Fruit fly (Drosophila melanogaster) whole organism, adult: Measurements from ENCODE around the gene CG9316.

Experiments
- CG11617 ChIP-seq: fragments of 200-800 bp; sonication (Bioruptor generic); optimal IDR thresholded peaks from 2 replicates; lab custom pipeline; 2017; ENCODE audit warnings: mild to moderate bottlenecking, missing biosample characterization, missing genetic modification reagents, missing genetic modification characterization
- CG12768 ChIP-seq: fragments of 200-800 bp; sonication (Bioruptor generic); optimal IDR thresholded peaks from 2 replicates; lab custom pipeline; 2017; ENCODE audit warnings: missing biosample characterization, missing genetic modification characterization, mild to moderate bottlenecking, moderate library complexity, missing genetic modification reagents
- CG14711 ChIP-seq: fragments of 200-800 bp; sonication (Bioruptor generic); optimal IDR thresholded peaks from 2 replicates; lab custom pipeline; 2018; ENCODE audit warnings: missing biosample characterization, mild to moderate bottlenecking, missing genetic modification characterization, moderate library complexity
- CG1620 ChIP-seq: fragments of 200-800 bp; sonication (Bioruptor generic); optimal IDR thresholded peaks from 2 replicates; lab custom pipeline; 2016; ENCODE audit warnings: missing biosample characterization, missing genetic modification characterization
- CG33017 ChIP-seq: fragments of 200-800 bp; sonication (Bioruptor generic); optimal IDR thresholded peaks from 2 replicates; lab custom pipeline; 2018; ENCODE audit warnings: missing biosample characterization, mild to moderate bottlenecking, missing genetic modification characterization, moderate library complexity
- CG5204 ChIP-seq: fragments of 200-800 bp; sonication (Bioruptor generic); optimal IDR thresholded peaks from 2 replicates; lab custom pipeline; 2016; ENCODE audit warnings: missing biosample characterization, missing genetic modification characterization
- CG7045 ChIP-seq: fragments of 200-800 bp; sonication (Bioruptor generic); optimal IDR thresholded peaks from 2 replicates; lab custom pipeline; 2017; ENCODE audit warnings: missing biosample characterization, mild to moderate bottlenecking, missing genetic modification characterization
- CG7101 ChIP-seq: fragments of 200-800 bp; sonication (Bioruptor generic); optimal IDR thresholded peaks from 2 replicates; lab custom pipeline; 2018; ENCODE audit warnings: missing biosample characterization, mild to moderate bottlenecking, missing genetic modification characterization, moderate library complexity
- Clk ChIP-seq: fragments of 200-800 bp; sonication (Bioruptor generic); optimal IDR thresholded peaks from 2 replicates; lab custom pipeline; 2017; ENCODE audit warnings: missing biosample characterization, missing genetic modification characterization
- Crg-1 ChIP-seq: fragments of 200-800 bp; sonication (Bioruptor generic); optimal IDR thresholded peaks from 2 replicates; lab custom pipeline; 2016; ENCODE audit warnings: missing biosample characterization, missing genetic modification characterization
- Hr96 ChIP-seq: fragments of 200-800 bp; sonication (Bioruptor generic); optimal IDR thresholded peaks from 2 replicates; lab custom pipeline; 2016; ENCODE audit warnings: missing biosample characterization, missing genetic modification characterization
- Mnt ChIP-seq: fragments of 200-800 bp; sonication (Bioruptor generic); optimal IDR thresholded peaks from 2 replicates; lab custom pipeline; 2016; ENCODE audit warnings: missing biosample characterization, mild to moderate bottlenecking, missing genetic modification characterization
- bab1 ChIP-seq: fragments of 200-800 bp; sonication (Bioruptor generic); optimal IDR thresholded peaks from 3 replicates; lab custom pipeline; 2019; ENCODE audit warnings: missing biosample characterization, mild to moderate bottlenecking, missing genetic modification characterization, moderate library complexity
- cic ChIP-seq: fragments of 200-800 bp; sonication (Bioruptor generic); optimal IDR thresholded peaks from 2 replicates; lab custom pipeline; 2017; ENCODE audit warnings: missing biosample characterization, mild to moderate bottlenecking, missing genetic modification characterization, moderate library complexity
- cnc ChIP-seq, 2 experiments: fragments of >200 bp; optimal IDR thresholded peaks; 2 replicates each; lab custom pipeline; 2017
- kay ChIP-seq: fragments of 200-800 bp; sonication (Bioruptor generic); peaks from one replicate; lab custom pipeline; 2016; ENCODE audit warnings: missing biosample characterization, missing genetic modification characterization, borderline replicate concordance
- ovo ChIP-seq: fragments of 200-800 bp; sonication (Bioruptor generic); optimal IDR thresholded peaks from 2 replicates; lab custom pipeline; 2016; ENCODE audit warnings: missing biosample characterization, missing genetic modification characterization
- pad ChIP-seq: fragments of 200-800 bp; sonication (Bioruptor generic); optimal IDR thresholded peaks from 3 replicates; lab custom pipeline; 2017; ENCODE audit warnings: missing biosample characterization, missing genetic modification characterization, mild to moderate bottlenecking, moderate library complexity, missing genetic modification reagents
- tj ChIP-seq: fragments of 200-800 bp; sonication (Bioruptor generic); optimal IDR thresholded peaks from 3 replicates; lab custom pipeline; 2017; ENCODE audit warnings: missing biosample characterization, mild to moderate bottlenecking, missing genetic modification characterization, moderate library complexity
- toe ChIP-seq: fragments of 200-800 bp; sonication (Bioruptor generic); optimal IDR thresholded peaks from 2 replicates; lab custom pipeline; 2016; ENCODE audit warnings: missing biosample characterization, missing genetic modification characterization

Gene CG9316

DNA sequence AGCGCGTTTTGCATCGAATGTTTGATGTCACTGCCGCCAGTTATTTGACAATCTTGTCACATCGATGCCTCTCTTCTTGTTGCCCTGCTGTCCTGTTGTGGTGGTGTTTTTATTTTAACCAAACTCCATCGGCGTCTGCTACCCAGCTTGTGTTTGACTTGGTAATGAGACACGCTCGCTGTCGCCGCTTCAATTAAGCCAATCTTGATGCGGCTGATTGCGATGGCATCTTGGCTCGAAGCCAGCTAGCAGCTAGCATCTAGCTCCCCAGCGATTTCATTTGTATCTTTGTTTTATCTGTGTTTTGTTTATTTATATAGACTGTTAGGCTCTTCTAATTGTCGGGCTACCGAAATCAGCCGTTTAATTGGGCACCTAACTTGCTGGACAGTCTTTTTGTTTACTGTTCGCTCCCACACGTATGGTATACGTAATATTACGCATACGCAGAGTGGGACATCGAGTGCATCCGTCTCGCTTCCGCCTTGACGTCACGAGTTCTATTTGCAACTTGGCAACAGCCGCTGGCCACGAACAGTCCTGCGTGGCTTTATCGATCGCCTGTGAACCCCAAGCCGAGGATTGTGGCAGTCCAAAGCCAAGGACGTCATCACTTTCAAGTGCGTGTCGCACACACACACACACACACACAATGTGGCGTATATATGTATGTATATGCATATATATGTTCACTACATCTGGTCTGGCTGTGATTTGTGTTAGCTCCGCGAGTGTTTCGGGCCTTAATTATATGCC, 21.7 kb downstream of the CG9316 start:
- no peak for TF ChIP-seq CG7045 (GFP tag; lab: Kevin White, UChicago)
- no peak for TF ChIP-seq CG14711
- TF ChIP-seq CG12768 (GFP tag; lab: Kevin White, UChicago), result no peak
- no peak for TF ChIP-seq CG1620 (GFP tag; lab: Kevin White, UChicago)
- TF ChIP-seq Hr96, result no peak
- TF ChIP-seq cnc (optimal IDR thresholded peaks at IDR 0.05; lab: Kevin White, UChicago), result no peak
- TF ChIP-seq pad (GFP tag; lab: Kevin White, UChicago), result no peak
- TF ChIP-seq Crg-1 (GFP tag; lab: Kevin White, UChicago), result no peak
- no peak for TF ChIP-seq tj (GFP tag; lab: Kevin White, UChicago)
- no peak for TF ChIP-seq Mnt
- no peak for TF ChIP-seq CG5204 (GFP tag; lab: Kevin White, UChicago)
- TF ChIP-seq CG7101, result no peak
- no peak for TF ChIP-seq ovo
- no peak for TF ChIP-seq CG33017 (tag; lab: Kevin White, UChicago)

DNA sequence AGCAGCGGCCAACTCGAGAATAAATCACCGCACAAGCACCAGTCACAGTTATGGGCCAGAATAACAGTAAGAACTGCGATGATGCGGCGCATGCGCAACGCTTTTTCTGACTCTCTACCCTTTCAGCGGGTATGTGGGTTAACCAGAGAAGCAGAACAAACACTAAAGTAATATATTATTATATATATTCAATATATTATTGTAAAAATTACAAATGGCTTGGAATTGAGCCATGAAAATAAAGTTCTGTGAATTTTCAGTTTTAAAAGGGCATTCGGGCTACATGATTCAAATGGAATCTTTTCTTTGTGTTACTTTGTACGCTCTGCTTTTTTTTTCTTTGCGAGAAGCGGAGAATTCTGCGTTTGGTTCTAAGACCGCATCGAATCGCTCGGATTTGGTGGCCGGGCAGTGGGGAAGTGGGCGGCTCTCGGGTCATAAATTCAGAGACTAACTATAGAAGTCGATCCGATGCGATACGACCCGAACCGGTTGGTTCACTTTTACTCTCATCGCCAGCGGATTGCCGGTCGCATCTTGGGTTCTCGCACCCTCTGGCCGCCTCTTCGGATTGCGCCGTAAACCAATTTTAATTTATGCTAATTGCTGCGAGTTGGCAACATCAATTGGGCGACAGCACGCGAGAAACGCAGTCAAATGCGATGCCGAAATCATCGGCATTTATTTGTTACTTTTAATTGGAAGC, 25.7 kb downstream of the CG9316 start:
- TF ChIP-seq bab1 (GFP tag; lab: Kevin White, UChicago) (no peak), cic (GFP tag; lab: Kevin White, UChicago) (no peak), kay (GFP tag; lab: Kevin White, UChicago) (no peak), Mnt (no peak), CG14711 (no peak), CG5204 (GFP tag; lab: Kevin White, UChicago) (no peak), tj (GFP tag; lab: Kevin White, UChicago) (no peak), CG12768 (GFP tag; lab: Kevin White, UChicago) (no peak), CG11617 (GFP tag; lab: Kevin White, UChicago) (no peak), CG1620 (GFP tag; lab: Kevin White, UChicago) (no peak), CG7045 (GFP tag; lab: Kevin White, UChicago) (no peak), pad (GFP tag; lab: Kevin White, UChicago) (no peak), Clk (GFP tag; lab: Kevin White, UChicago) (no peak), Crg-1 (GFP tag; lab: Kevin White, UChicago) (no peak), CG7101 (no peak)

DNA sequence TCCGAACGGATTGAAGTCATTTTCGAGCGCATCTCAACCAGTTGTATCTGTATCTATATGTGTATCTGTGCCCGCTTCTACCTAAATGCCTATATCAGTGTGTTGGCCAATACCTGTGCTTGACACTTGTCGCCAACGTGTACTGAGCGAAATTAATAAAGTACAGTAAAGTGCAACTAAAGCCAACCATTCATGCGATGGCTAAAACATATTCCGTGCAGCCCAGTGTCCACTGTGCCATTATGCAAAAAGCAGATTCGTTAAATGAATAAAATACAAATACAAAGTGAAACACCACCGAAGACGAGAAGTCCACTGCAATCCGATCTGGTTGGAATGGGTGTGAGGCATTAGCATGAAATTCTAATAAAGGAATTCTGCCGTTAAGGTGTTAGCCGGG, 31.3 kb downstream of the CG9316 start:
- TF ChIP-seq kay (GFP tag; lab: Kevin White, UChicago), result no peak
- TF ChIP-seq cic (GFP tag; lab: Kevin White, UChicago), result no peak
- peak; percentile 36 for TF ChIP-seq tj (GFP tag; lab: Kevin White, UChicago)

DNA sequence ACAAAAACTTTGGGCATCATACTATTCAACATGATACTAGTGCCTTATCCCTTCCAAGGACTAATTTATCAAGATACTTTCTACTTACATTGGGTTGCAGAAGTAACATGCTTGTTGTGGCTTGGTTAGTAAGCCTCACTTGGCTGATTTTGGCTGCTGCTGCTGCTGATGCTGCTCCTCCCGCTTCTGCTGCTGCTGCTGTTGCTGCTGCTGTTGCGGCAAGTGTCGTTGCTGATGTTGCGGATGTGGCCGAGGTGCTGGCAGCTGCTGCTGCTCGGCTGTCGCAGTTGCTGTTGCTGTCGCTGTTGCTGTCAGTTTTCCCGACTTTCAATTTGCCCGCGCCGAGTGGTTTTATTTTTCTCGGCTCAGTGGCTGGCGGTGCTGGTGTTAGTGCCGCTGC, 36.3 kb downstream of the CG9316 start:
- no peak for TF ChIP-seq CG7101
- no peak for TF ChIP-seq toe (GFP tag; lab: Kevin White, UChicago)
- no peak for TF ChIP-seq CG7045 (GFP tag; lab: Kevin White, UChicago)
- no peak for TF ChIP-seq CG5204 (GFP tag; lab: Kevin White, UChicago)
- no peak for TF ChIP-seq CG12768 (GFP tag; lab: Kevin White, UChicago)
- no peak for TF ChIP-seq tj (GFP tag; lab: Kevin White, UChicago)
- no peak for TF ChIP-seq bab1 (GFP tag; lab: Kevin White, UChicago)
- no peak for TF ChIP-seq CG14711

DNA sequence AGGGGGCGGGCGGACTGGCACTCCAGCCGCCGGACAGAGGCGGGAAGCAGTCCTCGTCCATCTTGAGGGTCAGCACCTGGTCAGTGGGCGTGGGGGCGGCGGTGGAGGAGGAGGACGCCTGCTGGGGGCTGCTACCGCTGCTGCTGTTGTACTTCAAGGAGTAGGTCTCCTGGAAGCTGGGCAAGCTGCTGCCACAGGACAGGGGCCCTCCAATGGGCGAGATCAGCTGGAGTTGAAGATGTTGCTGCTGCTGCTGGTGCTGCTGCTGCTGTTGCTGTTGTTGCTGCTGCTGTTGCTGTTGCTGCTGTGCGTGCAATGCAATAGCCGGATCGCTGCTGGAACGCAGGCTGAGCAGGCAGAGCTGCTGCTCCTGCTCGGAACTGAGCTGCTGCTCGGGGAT, 37.6 kb downstream of the CG9316 start:
- TF ChIP-seq Crg-1 (GFP tag; lab: Kevin White, UChicago) (no peak), Mnt (no peak), toe (GFP tag; lab: Kevin White, UChicago) (no peak), ovo (no peak), CG33017 (tag; lab: Kevin White, UChicago) (no peak), CG14711 (no peak), CG7045 (GFP tag; lab: Kevin White, UChicago) (no peak), CG12768 (GFP tag; lab: Kevin White, UChicago) (no peak), CG5204 (GFP tag; lab: Kevin White, UChicago) (no peak), cic (GFP tag; lab: Kevin White, UChicago) (no peak), Clk (GFP tag; lab: Kevin White, UChicago) (no peak), CG11617 (GFP tag; lab: Kevin White, UChicago) (no peak), CG1620 (GFP tag; lab: Kevin White, UChicago) (no peak), pad (GFP tag; lab: Kevin White, UChicago) (no peak), tj (GFP tag; lab: Kevin White, UChicago) (no peak), Hr96 (no peak), kay (GFP tag; lab: Kevin White, UChicago) (no peak), bab1 (GFP tag; lab: Kevin White, UChicago) (no peak)

DNA sequence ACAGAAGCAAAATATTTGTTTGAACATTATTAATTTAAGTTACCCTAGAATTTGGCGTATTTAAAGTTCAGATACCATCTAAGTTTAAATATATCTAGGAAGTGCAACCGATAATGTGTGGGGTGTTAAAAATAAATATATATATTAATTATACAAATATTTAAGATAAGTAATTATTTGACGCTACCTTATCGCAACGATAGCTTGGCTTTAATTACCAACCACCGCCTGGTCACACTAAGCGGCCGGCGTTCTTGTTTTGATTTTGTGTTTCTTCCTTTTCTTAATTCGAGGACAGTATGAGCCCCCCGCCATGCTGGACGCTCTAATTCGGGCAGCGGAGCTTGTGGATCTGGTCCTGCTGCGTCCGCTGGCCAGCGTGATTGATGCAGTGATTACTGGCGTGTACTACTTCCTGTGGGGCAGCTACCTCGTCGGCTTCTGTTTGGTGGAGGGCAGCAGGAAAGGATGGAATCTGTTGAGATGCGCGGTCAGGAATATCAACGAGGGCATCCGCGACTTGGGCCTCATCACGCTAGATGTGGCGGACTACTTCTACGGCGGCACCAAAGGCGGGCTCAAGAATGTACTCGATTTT, 44.1 kb downstream of the CG9316 start, which contains the start of gene CG2617:
Gene CG2617, plus strand, starts transcription at position 233 of the 598 bp plus-strand sequence.
- TF ChIP-seq ovo (no peak), tj (GFP tag; lab: Kevin White, UChicago) (no peak), Clk (GFP tag; lab: Kevin White, UChicago) (no peak), toe (GFP tag; lab: Kevin White, UChicago) (no peak), Hr96 (no peak), CG11617 (GFP tag; lab: Kevin White, UChicago) (peak; percentile 24)
